Worm (Caenorhabditis elegans) whole organism, L4 larva: Measurements from ENCODE around the gene F08F8.6.
A peak's percentile ranks its signal among the peaks of the same experiment; 100 is the strongest.

Experiments
- F49E8.2 ChIP-seq: sonication (generic microtip); optimal IDR thresholded peaks from 2 replicates; lab custom pipeline; 2016; ENCODE audit warnings: missing compliant biosample characterization, mild to moderate bottlenecking, missing genetic modification characterization, borderline replicate concordance
- R02D3.7 ChIP-seq: fragments of 150-350 bp; sonication (generic microtip); optimal IDR thresholded peaks from 3 replicates; lab custom pipeline; 2014; ENCODE audit warnings: missing biosample characterization, missing genetic modification characterization
- T20F7.1 ChIP-seq: fragments of 200-800 bp; sonication (Bioruptor generic); optimal IDR thresholded peaks from 2 replicates; lab custom pipeline; 2018; ENCODE audit warnings: mild to moderate bottlenecking, missing genetic modification characterization, missing compliant biosample characterization
- Y105C5A.15 ChIP-seq: fragments of 200-800 bp; sonication (Bioruptor generic); IDR thresholded peaks from 2 replicates; pipeline ENCODE4 v1.3.6; 2022; ENCODE audit warnings: missing genetic modification characterization, missing compliant biosample characterization
- Y5F2A.4 ChIP-seq: fragments of 200-800 bp; sonication (Bioruptor generic); optimal IDR thresholded peaks from 2 replicates; lab custom pipeline; 2018; ENCODE audit warnings: mild to moderate bottlenecking, missing genetic modification characterization, missing compliant biosample characterization
- ZK337.2 ChIP-seq: fragments of 200-800 bp; sonication (Bioruptor generic); IDR thresholded peaks from 2 replicates; pipeline ENCODE4 v1.3.6; 2022; ENCODE audit warnings: missing genetic modification reagents, missing genetic modification characterization, missing compliant biosample characterization
- aha-1 ChIP-seq: fragments of 150-350 bp; peaks from one replicate; lab custom pipeline; 2014; ENCODE audit warnings: missing biosample characterization, missing genetic modification characterization
- ama-1 ChIP-seq: fragments of 150-350 bp; optimal IDR thresholded peaks from 2 replicates; lab custom pipeline; 2014; ENCODE audit warnings: inconsistent platforms, mixed read lengths
- attf-4 ChIP-seq: sonication (generic microtip); optimal IDR thresholded peaks from 3 replicates; lab custom pipeline; 2017; ENCODE audit warnings: missing biosample characterization, missing genetic modification characterization
- ceh-20 ChIP-seq: fragments of 200-800 bp; sonication (Bioruptor generic); IDR thresholded peaks from 2 replicates; pipeline ENCODE4 v1.3.6; 2022; ENCODE audit warnings: missing genetic modification reagents, missing genetic modification characterization, missing compliant biosample characterization
- ceh-32 ChIP-seq: sonication (generic microtip); optimal IDR thresholded peaks from 2 replicates; lab custom pipeline; 2016; ENCODE audit warnings: mild to moderate bottlenecking, missing genetic modification characterization, missing compliant biosample characterization; ENCODE audit not compliant: poor library complexity
- ces-1 ChIP-seq: fragments of 150-350 bp; sonication (generic microtip); optimal IDR thresholded peaks from 4 replicates; lab custom pipeline; 2014; ENCODE audit warnings: missing biosample characterization, missing genetic modification reagents, missing genetic modification characterization
- cey-2 ChIP-seq: sonication (generic microtip); optimal IDR thresholded peaks from 3 replicates; lab custom pipeline; 2017; ENCODE audit warnings: missing genetic modification characterization, mild to moderate bottlenecking, missing compliant biosample characterization, antibody characterized with exemption, borderline replicate concordance; ENCODE audit not compliant: insufficient read depth
- ctbp-1 ChIP-seq: fragments of 200-800 bp; sonication (Bioruptor generic); IDR thresholded peaks from 2 replicates; pipeline ENCODE4 v1.3.6; 2022; ENCODE audit warnings: missing genetic modification reagents, missing genetic modification characterization, missing compliant biosample characterization
- daf-16 ChIP-seq, 3 experiments: sonication (generic microtip); optimal IDR thresholded peaks; 2 replicates each; lab custom pipeline; 2016 to 2017; ENCODE audit warnings: missing genetic modification characterization in 3 of 3, missing genetic modification reagents in 3 of 3, mild to moderate bottlenecking in 2 of 3, missing compliant biosample characterization in 2 of 3, missing biosample characterization in 1 of 3, moderate library complexity in 1 of 3
- dpl-1 ChIP-seq: fragments of 150-350 bp; optimal IDR thresholded peaks from 2 replicates; lab custom pipeline; 2014; ENCODE audit warnings: missing biosample characterization, missing genetic modification reagents, missing genetic modification characterization
- duxl-1 ChIP-seq: sonication (generic microtip); optimal IDR thresholded peaks from 2 replicates; lab custom pipeline; 2016; ENCODE audit warnings: mild to moderate bottlenecking, missing genetic modification characterization, moderate library complexity, missing compliant biosample characterization; ENCODE audit not compliant: poor library complexity
- dve-1 ChIP-seq: sonication (generic microtip); optimal IDR thresholded peaks from 2 replicates; lab custom pipeline; 2017; ENCODE audit warnings: antibody characterized with exemption, mild to moderate bottlenecking, missing genetic modification characterization, missing compliant biosample characterization; ENCODE audit not compliant: insufficient read depth
- egl-43 ChIP-seq: fragments of 200-800 bp; sonication (Bioruptor generic); IDR thresholded peaks from 2 replicates; pipeline ENCODE4 v1.3.6; 2022; ENCODE audit warnings: missing genetic modification reagents, missing genetic modification characterization, missing compliant biosample characterization
- fkh-10 ChIP-seq: fragments of 150-350 bp; optimal IDR thresholded peaks from 2 replicates; lab custom pipeline; 2014; ENCODE audit warnings: missing biosample characterization, missing genetic modification reagents, missing genetic modification characterization
- hif-1 ChIP-seq, 2 experiments: sonication (generic microtip); optimal IDR thresholded peaks; 2 replicates each; lab custom pipeline; 2016 to 2017; ENCODE audit warnings: missing compliant biosample characterization in 2 of 2, missing genetic modification characterization in 2 of 2, missing genetic modification reagents in 2 of 2, missing genotype in 2 of 2, mild to moderate bottlenecking in 1 of 2
- hmg-1.1 ChIP-seq: fragments of 200-800 bp; sonication (Bioruptor generic); IDR thresholded peaks from 2 replicates; pipeline ENCODE4 v1.3.6; 2022; ENCODE audit warnings: missing genetic modification reagents, missing genetic modification characterization, missing compliant biosample characterization
- lin-1 ChIP-seq: fragments of 200-800 bp; sonication (Bioruptor generic); IDR thresholded peaks from 2 replicates; pipeline ENCODE4 v1.3.6; 2022; ENCODE audit warnings: missing genetic modification reagents, missing genetic modification characterization, missing compliant biosample characterization
- lin-13 ChIP-seq: fragments of 150-350 bp; optimal IDR thresholded peaks from 2 replicates; lab custom pipeline; 2014; ENCODE audit warnings: missing biosample characterization, missing genetic modification reagents, missing genetic modification characterization
- lin-38 ChIP-seq: fragments of 200-800 bp; sonication (Bioruptor generic); IDR thresholded peaks from 2 replicates; pipeline ENCODE4 v1.3.6; 2022; ENCODE audit warnings: missing genetic modification reagents, missing genetic modification characterization, missing compliant biosample characterization
- lin-39 ChIP-seq: fragments of 150-350 bp; optimal IDR thresholded peaks from 2 replicates; lab custom pipeline; 2014; ENCODE audit warnings: missing biosample characterization, missing genetic modification reagents, missing genetic modification characterization
- madf-9 ChIP-seq: fragments of 200-800 bp; sonication (Bioruptor generic); conservative IDR thresholded peaks from 2 replicates; pipeline ENCODE4 v1.3.6; 2022; ENCODE audit warnings: missing genetic modification reagents, missing genetic modification characterization, missing compliant biosample characterization
- mdt-29 ChIP-seq: fragments of 200-800 bp; sonication (Bioruptor generic); IDR thresholded peaks from 2 replicates; pipeline ENCODE4 v1.3.6; 2022; ENCODE audit warnings: missing genetic modification reagents, missing genetic modification characterization, missing compliant biosample characterization
- mes-2 ChIP-seq: sonication (generic microtip); optimal IDR thresholded peaks from 2 replicates; lab custom pipeline; 2016; ENCODE audit warnings: missing genotype, mild to moderate bottlenecking, missing genetic modification characterization, missing compliant biosample characterization; ENCODE audit not compliant: poor library complexity, severe bottlenecking
- nhr-11 ChIP-seq: fragments of 150-350 bp; optimal IDR thresholded peaks from 2 replicates; lab custom pipeline; 2014; ENCODE audit warnings: missing biosample characterization, missing genetic modification characterization
- nhr-111 ChIP-seq: fragments of 200-800 bp; sonication (Bioruptor generic); optimal IDR thresholded peaks from 2 replicates; lab custom pipeline; 2018; ENCODE audit warnings: mild to moderate bottlenecking, missing genetic modification characterization, missing compliant biosample characterization
- nhr-42 ChIP-seq: fragments of 200-800 bp; sonication (Bioruptor generic); IDR thresholded peaks from 2 replicates; pipeline ENCODE4 v1.3.6; 2022; ENCODE audit warnings: missing genetic modification characterization, missing compliant biosample characterization
- nhr-77 ChIP-seq: fragments of 150-350 bp; optimal IDR thresholded peaks from 2 replicates; lab custom pipeline; 2014; ENCODE audit warnings: missing biosample characterization, missing genetic modification characterization
- rbr-2 ChIP-seq: sonication (generic microtip); optimal IDR thresholded peaks from 2 replicates; lab custom pipeline; 2016; ENCODE audit warnings: missing genotype, missing genetic modification characterization, missing compliant biosample characterization
- sdz-12 ChIP-seq: fragments of 200-800 bp; sonication (Bioruptor generic); optimal IDR thresholded peaks from 2 replicates; lab custom pipeline; 2018; ENCODE audit warnings: mild to moderate bottlenecking, missing genetic modification characterization, missing compliant biosample characterization
- snpc-1.2 ChIP-seq: fragments of 200-800 bp; sonication (Bioruptor generic); IDR thresholded peaks from 2 replicates; pipeline ENCODE4 v1.3.6; 2022; ENCODE audit warnings: missing genetic modification reagents, missing genetic modification characterization, missing compliant biosample characterization
- spr-3 ChIP-seq: fragments of 200-800 bp; sonication (Bioruptor generic); optimal IDR thresholded peaks from 2 replicates; lab custom pipeline; 2018; ENCODE audit warnings: mild to moderate bottlenecking, missing genetic modification characterization, missing compliant biosample characterization
- tag-97 ChIP-seq: fragments of 200-800 bp; sonication (Bioruptor generic); IDR thresholded peaks from 2 replicates; pipeline ENCODE4 v1.3.6; 2022; ENCODE audit warnings: missing genetic modification characterization, missing compliant biosample characterization
- tra-1 ChIP-seq: fragments of 200-800 bp; sonication (Bioruptor generic); IDR thresholded peaks from 2 replicates; pipeline ENCODE4 v1.3.6; 2022; ENCODE audit warnings: missing genetic modification reagents, missing genetic modification characterization, missing compliant biosample characterization
- vab-7 ChIP-seq: fragments of 200-800 bp; sonication (Bioruptor generic); IDR thresholded peaks from 2 replicates; pipeline ENCODE4 v1.3.6; 2022; ENCODE audit warnings: missing genetic modification reagents, missing genetic modification characterization, missing compliant biosample characterization
- ztf-7 ChIP-seq: fragments of 150-350 bp; optimal IDR thresholded peaks from 2 replicates; lab custom pipeline; 2014; ENCODE audit warnings: missing biosample characterization, missing genetic modification characterization

Gene F08F8.6

ce11 chrIII:7338693-7339092 lies 4.8 kb upstream of the F08F8.6 start, which contains the start of gene kap-1 (continued):
- 0 out of 2 replicates have a peak, but pooled peaks have one; percentile 11 for TF ChIP-seq snpc-1.2 (GFP tag; lab: Robert Waterston, UW)
- peak; percentile 20 for TF ChIP-seq mes-2 (tag; lab: Kevin White, UChicago)
- TF ChIP-seq nhr-42, result no peak
- no peak for TF ChIP-seq Y105C5A.15 (GFP tag; lab: Robert Waterston, UW)
- peak; percentile 64 for TF ChIP-seq egl-43 (GFP tag; lab: Robert Waterston, UW)

ce11 chrIII:7339138-7339537 lies 4.4 kb upstream of the F08F8.6 start:
- no peak for TF ChIP-seq Y5F2A.4 (GFP tag; lab: Kevin White, UChicago)
- TF ChIP-seq lin-1, result no peak
- no peak for TF ChIP-seq nhr-111 (GFP tag; lab: Kevin White, UChicago)
- TF ChIP-seq ceh-20 (GFP tag; lab: Robert Waterston, UW), result no peak
- no peak for TF ChIP-seq hmg-1.1 (GFP tag; lab: Robert Waterston, UW)
- no peak for TF ChIP-seq ces-1 (GFP tag; lab: Kevin White, UChicago)
- TF ChIP-seq fkh-10 (GFP tag; lab: Kevin White, UChicago), result no peak
- no peak for TF ChIP-seq duxl-1
- no peak for TF ChIP-seq spr-3 (GFP tag; lab: Kevin White, UChicago)
- TF ChIP-seq sdz-12 (GFP tag; lab: Kevin White, UChicago), result no peak
- TF ChIP-seq ZK337.2 (GFP tag; lab: Robert Waterston, UW), result no peak

- TF ChIP-seq T20F7.1 (GFP tag; lab: Kevin White, UChicago) (no peak), daf-16 (GFP tag; optimal IDR thresholded peaks at IDR 0.05; lab: Kevin White, UChicago) (no peak), daf-16 (tag; optimal IDR thresholded peaks at IDR 0.05; lab: Kevin White, UChicago) (peak; percentile 7)
Observed at ce11 chrIII:7347049-7347448, 3.6 kb downstream of the F08F8.6 start, which contains the start of gene F08F8.7. F08F8.7 (minus strand) TSS chrIII:7347149.

- TF ChIP-seq nhr-77 (tag; lab: Kevin White, UChicago) (no peak), vab-7 (GFP tag; lab: Robert Waterston, UW) (no peak), ama-1 (lab: Kevin White, UChicago) (peak; percentile 16), R02D3.7 (tag; lab: Kevin White, UChicago) (no peak)
Observed at ce11 chrIII:7349075-7349474, 5.6 kb downstream of the F08F8.6 start, which contains the start of gene gos-28. gos-28 (minus strand) TSS chrIII:7349175.

- no peak for TF ChIP-seq F49E8.2
- peak; percentile 35 for TF ChIP-seq dve-1
- TF ChIP-seq aha-1 (tag; lab: Kevin White, UChicago), result peak; percentile 81
- no peak for TF ChIP-seq hif-1 (tag; optimal IDR thresholded peaks at IDR 0.05; lab: Kevin White, UChicago)
- no peak for TF ChIP-seq dpl-1 (GFP tag; lab: Kevin White, UChicago)
- TF ChIP-seq ceh-20 (GFP tag; lab: Robert Waterston, UW), result no peak
Observed at ce11 chrIII:7353871-7354270, 10.4 kb downstream of the F08F8.6 start, which contains the start of gene F08F8.9. F08F8.9 (minus strand) TSS chrIII:7353971.

- TF ChIP-seq tag-97 (GFP tag; lab: Robert Waterston, UW), result no peak
- TF ChIP-seq mdt-29 (GFP tag; lab: Robert Waterston, UW), result no peak
- TF ChIP-seq attf-4 (tag; lab: Kevin White, UChicago), result no peak
- peak; percentile 25 for TF ChIP-seq dve-1
- TF ChIP-seq ceh-32 (tag; lab: Kevin White, UChicago), result no peak
- no peak for TF ChIP-seq lin-39 (tag; lab: Kevin White, UChicago)
- 0 out of 2 replicates have a peak, but pooled peaks have one; percentile 15 for TF ChIP-seq ctbp-1 (GFP tag; lab: Robert Waterston, UW)
- no peak for TF ChIP-seq ztf-7 (tag; lab: Kevin White, UChicago)
- TF ChIP-seq madf-9 (GFP tag; lab: Robert Waterston, UW), result no peak
- TF ChIP-seq hmg-1.1 (GFP tag; lab: Robert Waterston, UW), result no peak
- TF ChIP-seq ces-1 (GFP tag; lab: Kevin White, UChicago), result no peak
- TF ChIP-seq rbr-2 (tag; lab: Kevin White, UChicago), result no peak
- TF ChIP-seq tra-1 (GFP tag; lab: Robert Waterston, UW), result no peak
- no peak for TF ChIP-seq nhr-11 (tag; lab: Kevin White, UChicago)
- TF ChIP-seq lin-38, result peak; percentile 56
- TF ChIP-seq spr-3 (GFP tag; lab: Kevin White, UChicago), result no peak
- TF ChIP-seq lin-13 (GFP tag; lab: Kevin White, UChicago), result no peak
- TF ChIP-seq cey-2 (tag; lab: Kevin White, UChicago), result no peak
Observed at ce11 chrIII:7357356-7357755, 13.9 kb downstream of the F08F8.6 start, which contains the start of gene F08F8.10. F08F8.10 (minus strand) TSS chrIII:7357393.
